Fruit fly (Drosophila melanogaster): ENCODE data around the gene CG14273.

DNA sequence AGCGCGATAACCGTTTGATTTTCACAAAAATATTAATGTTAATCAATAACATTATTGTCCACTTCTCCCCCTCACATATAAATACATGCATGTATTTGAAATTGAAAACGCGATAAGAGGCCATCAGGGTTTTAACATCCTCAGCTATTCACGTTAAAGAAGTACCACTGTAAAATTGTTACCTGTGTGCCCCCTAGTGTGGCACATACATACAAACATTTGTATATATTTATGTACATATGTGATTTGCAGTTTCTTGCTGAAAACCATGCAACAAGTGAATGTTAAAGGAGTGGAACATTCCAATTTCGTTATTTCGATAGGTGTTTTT is 20.4 kb downstream of the CG14273 start:
- no peak for TF ChIP-seq Myc (optimal IDR thresholded peaks at IDR 0.05)
- TF ChIP-seq insv (optimal IDR thresholded peaks at IDR 0.05), result no peak
